Worm (Caenorhabditis elegans) whole organism, L1 larva: ENCODE results near the gene grl-6.

Experiments
- F16B12.6 ChIP-seq: fragments of 150-350 bp; optimal IDR thresholded peaks from 2 replicates; lab custom pipeline; 2014; ENCODE audit warnings: missing biosample characterization, missing genetic modification characterization
- aly-2 ChIP-seq: fragments of 150-350 bp; optimal IDR thresholded peaks from 2 replicates; lab custom pipeline; 2014; ENCODE audit warnings: missing biosample characterization, missing genetic modification characterization
- ama-1 ChIP-seq: fragments of 150-350 bp; optimal IDR thresholded peaks from 2 replicates; lab custom pipeline; 2014
- ceh-63 ChIP-seq: fragments of 200-800 bp; sonication (Bioruptor generic); optimal IDR thresholded peaks from 2 replicates; lab custom pipeline; 2018; ENCODE audit warnings: mild to moderate bottlenecking, missing genetic modification characterization, missing compliant biosample characterization
- ceh-8 ChIP-seq: fragments of 200-800 bp; sonication (Bioruptor generic); optimal IDR thresholded peaks from 2 replicates; lab custom pipeline; 2018; ENCODE audit warnings: mild to moderate bottlenecking, missing genetic modification characterization, moderate library complexity, missing compliant biosample characterization
- dpl-1 ChIP-seq, 3 experiments: fragments of 150-350 bp in 2 of 3; sonication (generic microtip) in 1 of 3; optimal IDR thresholded peaks; 2 replicates each; lab custom pipeline; 2014 to 2017; ENCODE audit warnings: missing biosample characterization in 3 of 3, missing genetic modification characterization in 3 of 3, missing genetic modification reagents in 3 of 3
- dsc-1 ChIP-seq: sonication (generic microtip); optimal IDR thresholded peaks from 2 replicates; lab custom pipeline; 2016; ENCODE audit warnings: mild to moderate bottlenecking, missing genetic modification characterization, missing compliant biosample characterization
- efl-1 ChIP-seq, 4 experiments: fragments of 150-350 bp; optimal IDR thresholded peaks in 3 of 4; peaks in 1 of 4; 1 replicate in 1 of 4; 2 replicates in 3 of 4; lab custom pipeline; 2014; ENCODE audit warnings: missing biosample characterization in 2 of 4, missing genetic modification characterization in 2 of 4, missing genetic modification reagents in 2 of 4
- efl-3 ChIP-seq: fragments of 200-800 bp; sonication (Bioruptor generic); optimal IDR thresholded peaks from 2 replicates; lab custom pipeline; 2018; ENCODE audit warnings: mild to moderate bottlenecking, missing genetic modification characterization, missing compliant biosample characterization
- egl-13 ChIP-seq: sonication (generic microtip); optimal IDR thresholded peaks from 2 replicates; lab custom pipeline; 2016; ENCODE audit warnings: missing genotype, missing genetic modification reagents, missing genetic modification characterization, missing compliant biosample characterization
- egl-27 ChIP-seq, 2 experiments: fragments of 150-350 bp in 1 of 2; sonication (generic microtip); optimal IDR thresholded peaks; 3 replicates each; lab custom pipeline; 2017 to 2018; ENCODE audit warnings: missing biosample characterization in 2 of 2, missing genetic modification characterization in 2 of 2, missing genetic modification reagents in 2 of 2
- fkh-10 ChIP-seq: sonication (generic microtip); optimal IDR thresholded peaks from 2 replicates; lab custom pipeline; 2017; ENCODE audit warnings: missing biosample characterization, missing genetic modification reagents, missing genetic modification characterization
- fkh-8 ChIP-seq: sonication (generic microtip); optimal IDR thresholded peaks from 2 replicates; lab custom pipeline; 2016; ENCODE audit warnings: mild to moderate bottlenecking, missing genetic modification characterization, missing compliant biosample characterization
- fos-1 ChIP-seq: fragments of 150-350 bp; optimal IDR thresholded peaks from 2 replicates; lab custom pipeline; 2014; ENCODE audit warnings: missing biosample characterization, missing genetic modification characterization
- hlh-4 ChIP-seq: sonication (generic microtip); optimal IDR thresholded peaks from 2 replicates; lab custom pipeline; 2016; ENCODE audit warnings: mild to moderate bottlenecking, missing genetic modification characterization, missing compliant biosample characterization
- jun-1 ChIP-seq: fragments of 150-350 bp; optimal IDR thresholded peaks from 2 replicates; lab custom pipeline; 2014; ENCODE audit warnings: missing biosample characterization, missing genetic modification reagents, missing genetic modification characterization
- mab-9 ChIP-seq: fragments of 200-800 bp; sonication (Bioruptor generic); IDR thresholded peaks from 2 replicates; pipeline ENCODE4 v1.3.6; 2022; ENCODE audit warnings: missing genetic modification reagents, missing genetic modification characterization, missing compliant biosample characterization
- mdl-1 ChIP-seq, 2 experiments: fragments of 150-350 bp; optimal IDR thresholded peaks; 2 replicates each; lab custom pipeline; 2014 to 2017; ENCODE audit warnings: missing biosample characterization in 2 of 2, missing genetic modification characterization in 2 of 2, inconsistent platforms in 1 of 2
- nhr-11 ChIP-seq: fragments of 150-350 bp; optimal IDR thresholded peaks from 2 replicates; lab custom pipeline; 2014; ENCODE audit warnings: missing biosample characterization, missing genetic modification characterization
- nhr-47 ChIP-seq: sonication (generic microtip); optimal IDR thresholded peaks from 2 replicates; lab custom pipeline; 2016; ENCODE audit warnings: mild to moderate bottlenecking, missing genetic modification characterization, moderate library complexity, missing compliant biosample characterization
- nhr-71 ChIP-seq: sonication (generic microtip); optimal IDR thresholded peaks from 2 replicates; lab custom pipeline; 2016; ENCODE audit warnings: mild to moderate bottlenecking, missing genetic modification characterization, moderate library complexity, missing compliant biosample characterization
- nhr-76 ChIP-seq: sonication (generic microtip); optimal IDR thresholded peaks from 2 replicates; lab custom pipeline; 2017; ENCODE audit warnings: missing biosample characterization, missing genetic modification characterization
- nhr-84 ChIP-seq: sonication (generic microtip); optimal IDR thresholded peaks from 2 replicates; lab custom pipeline; 2017; ENCODE audit warnings: missing biosample characterization, missing genetic modification characterization
- nhr-85 ChIP-seq: sonication (generic microtip); peaks from one replicate; lab custom pipeline; 2016; ENCODE audit warnings: missing genetic modification characterization, inconsistent platforms, missing compliant biosample characterization
- pag-3 ChIP-seq: sonication (generic microtip); optimal IDR thresholded peaks from 2 replicates; lab custom pipeline; 2017; ENCODE audit warnings: missing genetic modification characterization, mild to moderate bottlenecking, missing compliant biosample characterization, antibody characterized with exemption, borderline replicate concordance; ENCODE audit not compliant: insufficient read depth
- pax-3 ChIP-seq: fragments of 200-800 bp; sonication (Bioruptor generic); optimal IDR thresholded peaks from 2 replicates; lab custom pipeline; 2018; ENCODE audit warnings: mild to moderate bottlenecking, missing genetic modification characterization, moderate library complexity, missing compliant biosample characterization
- pqm-1 ChIP-seq: sonication (generic microtip); optimal IDR thresholded peaks from 3 replicates; lab custom pipeline; 2017; ENCODE audit warnings: missing biosample characterization, missing genetic modification characterization
- rnt-1 ChIP-seq: sonication (generic microtip); optimal IDR thresholded peaks from 2 replicates; lab custom pipeline; 2016; ENCODE audit warnings: mild to moderate bottlenecking, missing genetic modification characterization, moderate library complexity, missing compliant biosample characterization
- sptf-1 ChIP-seq: fragments of 150-350 bp; optimal IDR thresholded peaks from 2 replicates; lab custom pipeline; 2014; ENCODE audit warnings: missing biosample characterization, missing genetic modification characterization
- unc-30 ChIP-seq: sonication (generic microtip); optimal IDR thresholded peaks from 2 replicates; lab custom pipeline; 2017; ENCODE audit warnings: missing biosample characterization, missing genetic modification characterization
- unc-62 ChIP-seq: fragments of 150-350 bp; optimal IDR thresholded peaks from 2 replicates; lab custom pipeline; 2014; ENCODE audit warnings: missing biosample characterization, missing genetic modification reagents, missing genetic modification characterization
- unc-86 ChIP-seq: sonication (generic microtip); optimal IDR thresholded peaks from 2 replicates; lab custom pipeline; 2016; ENCODE audit warnings: missing genetic modification characterization, missing compliant biosample characterization

grl-6 gene

ce11 chrX:6443373-6443772 is 7.4 kb downstream of the grl-6 start, which contains the start of gene K10C2.7:
TSS of gene K10C2.7 (minus strand) at chrX:6443473.
- TF ChIP-seq ama-1 (no peak), nhr-85 (no peak), mdl-1 (tag; optimal IDR thresholded peaks at IDR 0.05; lab: Kevin White, UChicago) (no peak), unc-86 (tag; lab: Kevin White, UChicago) (no peak), sptf-1 (tag; lab: Kevin White, UChicago) (no peak), aly-2 (tag; lab: Kevin White, UChicago) (no peak), efl-1 (optimal IDR thresholded peaks at IDR 0.05; lab: Kevin White, UChicago) (no peak), efl-1 (GFP tag; optimal IDR thresholded peaks at IDR 0.05 in 1 of 2; lab: Kevin White, UChicago) (no peak), pag-3 (tag; lab: Kevin White, UChicago) (no peak), egl-27 (tag; optimal IDR thresholded peaks at IDR 0.05; lab: Kevin White, UChicago) (no peak), rnt-1 (tag; lab: Kevin White, UChicago) (no peak), jun-1 (no peak)

ce11 chrX:6440464-6440863 is 10.3 kb downstream of the grl-6 start, which contains the start of gene K10C2.14:
TSS of gene K10C2.14 (minus strand) at chrX:6440564.
- no peak for TF ChIP-seq nhr-76 (tag; lab: Kevin White, UChicago)
- TF ChIP-seq hlh-4 (tag; lab: Kevin White, UChicago), result no peak
- no peak for TF ChIP-seq jun-1
- TF ChIP-seq F16B12.6 (tag; lab: Kevin White, UChicago), result no peak
- TF ChIP-seq fkh-10 (GFP tag; lab: Kevin White, UChicago), result no peak
- TF ChIP-seq fos-1 (tag; lab: Kevin White, UChicago), result no peak
- no peak for TF ChIP-seq unc-30 (tag; lab: Kevin White, UChicago)

ce11 chrX:6437545-6437944 is 13.2 kb downstream of the grl-6 start, which contains the start of gene K10C2.8:
TSS of gene K10C2.8 (minus strand) at chrX:6437645.
- TF ChIP-seq nhr-11 (tag; lab: Kevin White, UChicago), result no peak
- TF ChIP-seq nhr-84 (tag; lab: Kevin White, UChicago), result no peak
- no peak for TF ChIP-seq pax-3 (tag; lab: Kevin White, UChicago)
- no peak for TF ChIP-seq rnt-1 (tag; lab: Kevin White, UChicago)
- no peak for TF ChIP-seq dpl-1 (GFP tag; optimal IDR thresholded peaks at IDR 0.05; lab: Kevin White, UChicago)

ce11 chrX:6435812-6436211 is 14.9 kb downstream of the grl-6 start:
- no peak for TF ChIP-seq ceh-8 (GFP tag; lab: Kevin White, UChicago)
- TF ChIP-seq pax-3 (tag; lab: Kevin White, UChicago), result peak; percentile 27
- TF ChIP-seq fkh-8 (tag; lab: Kevin White, UChicago), result peak; percentile 66
- peak; percentile 11 for TF ChIP-seq nhr-71 (tag; lab: Kevin White, UChicago)
- TF ChIP-seq dsc-1 (tag; lab: Kevin White, UChicago), result peak; percentile 77
- no peak for TF ChIP-seq nhr-76 (tag; lab: Kevin White, UChicago)
- TF ChIP-seq efl-3 (GFP tag; lab: Kevin White, UChicago), result no peak
- TF ChIP-seq egl-13 (tag; lab: Kevin White, UChicago), result peak; percentile 11
- TF ChIP-seq pqm-1, result no peak

ce11 chrX:6433688-6434087 is 17.1 kb downstream of the grl-6 start, which contains the start of gene K10C2.2:
TSS of gene K10C2.2 (minus strand) at chrX:6433788.
- TF ChIP-seq unc-62 (GFP tag; lab: Kevin White, UChicago) (no peak), sptf-1 (tag; lab: Kevin White, UChicago) (no peak), nhr-47 (no peak), unc-30 (tag; lab: Kevin White, UChicago) (no peak), ceh-63 (GFP tag; lab: Kevin White, UChicago) (no peak), mab-9 (GFP tag; lab: Robert Waterston, UW) (no peak), ama-1 (no peak)
